Worm (Caenorhabditis elegans): ENCODE results near the gene srv-12.

Gene srv-12

DNA sequence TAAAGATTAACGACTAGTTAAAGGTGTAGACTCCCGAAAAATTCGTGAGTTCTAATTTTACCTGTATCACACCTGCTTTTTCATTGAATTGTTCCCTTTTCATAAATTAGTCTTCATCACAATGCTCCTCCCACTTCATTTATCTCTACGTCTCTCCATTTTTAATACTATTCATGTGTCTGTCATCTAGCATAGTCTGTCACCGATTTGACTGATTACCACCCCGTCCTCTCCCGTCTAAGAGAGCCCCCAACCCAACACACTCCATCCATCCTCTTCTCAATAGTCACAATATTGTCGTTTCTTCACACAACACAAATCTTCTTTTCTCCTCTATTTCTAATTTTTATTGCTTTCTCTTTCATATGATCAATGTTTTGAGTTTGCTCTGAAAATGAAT is 11.7 kb upstream of the srv-12 start:
- no peak for TF ChIP-seq K11D2.4 (GFP tag; IDR thresholded peaks at IDR 0.05)
- TF ChIP-seq atf-7 (tag; optimal IDR thresholded peaks at IDR 0.05), result no peak
- no peak for TF ChIP-seq nfyb-1 (GFP tag; IDR thresholded peaks at IDR 0.05)

DNA sequence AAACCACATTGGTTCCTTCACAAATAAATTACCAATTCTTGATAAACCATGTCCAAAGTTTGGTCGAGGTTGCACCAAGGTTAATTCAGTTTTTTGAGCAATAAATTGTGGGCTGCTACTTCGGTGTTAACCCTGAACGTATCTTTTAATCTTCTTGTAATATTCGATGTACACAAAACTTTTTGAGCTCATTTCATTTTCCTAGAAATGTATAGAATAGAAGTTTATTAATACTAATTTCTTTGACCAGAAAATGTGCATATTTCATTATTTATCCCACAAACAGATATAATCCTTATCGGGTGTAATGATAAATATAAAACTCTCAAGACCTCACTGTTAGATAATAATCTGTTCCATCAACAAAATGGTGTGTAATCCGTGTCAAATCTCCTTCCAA is 10.5 kb upstream of the srv-12 start:
- no peak for TF ChIP-seq cebp-2 (GFP tag; IDR thresholded peaks at IDR 0.05)
- no peak for TF ChIP-seq zfh-2 (GFP tag; conservative IDR thresholded peaks at IDR 0.05)
- no peak for TF ChIP-seq C17E4.6 (GFP tag; IDR thresholded peaks at IDR 0.05)
- no peak for TF ChIP-seq lin-26 (GFP tag; IDR thresholded peaks at IDR 0.05)
- no peak for TF ChIP-seq nhr-27 (tag; optimal IDR thresholded peaks at IDR 0.05)
- no peak for TF ChIP-seq ceh-40 (GFP tag; IDR thresholded peaks at IDR 0.05)
- TF ChIP-seq snpc-4 (GFP tag; optimal IDR thresholded peaks at IDR 0.05), result no peak
- TF ChIP-seq snpc-4 (tag; optimal IDR thresholded peaks at IDR 0.05), result no peak
- TF ChIP-seq snpc-1.1 (tag; optimal IDR thresholded peaks at IDR 0.05; ENCODE audit: insufficient read depth), result no peak
- no peak for TF ChIP-seq ets-4 (GFP tag; optimal IDR thresholded peaks at IDR 0.05)
- no peak for TF ChIP-seq efl-1 (GFP tag; optimal IDR thresholded peaks at IDR 0.05)
- TF ChIP-seq D2030.7 (GFP tag; IDR thresholded peaks at IDR 0.05), result no peak
- no peak for TF ChIP-seq Y67H2A.10 (GFP tag; conservative IDR thresholded peaks at IDR 0.05)
- no peak for TF ChIP-seq F22D6.2 (tag; optimal IDR thresholded peaks at IDR 0.05)
- no peak for TF ChIP-seq nfyb-1 (GFP tag; IDR thresholded peaks at IDR 0.05)
- no peak for TF ChIP-seq Y95B8A.8 (GFP tag; IDR thresholded peaks at IDR 0.05)
- no peak for TF ChIP-seq snpc-1.3 (tag; optimal IDR thresholded peaks at IDR 0.05; ENCODE audit: insufficient read depth)
- no peak for TF ChIP-seq ceh-100 (GFP tag; IDR thresholded peaks at IDR 0.05)
- no peak for TF ChIP-seq xnd-1 (tag; optimal IDR thresholded peaks at IDR 0.05)
- TF ChIP-seq Y56A3A.18 (GFP tag; IDR thresholded peaks at IDR 0.05), result no peak

DNA sequence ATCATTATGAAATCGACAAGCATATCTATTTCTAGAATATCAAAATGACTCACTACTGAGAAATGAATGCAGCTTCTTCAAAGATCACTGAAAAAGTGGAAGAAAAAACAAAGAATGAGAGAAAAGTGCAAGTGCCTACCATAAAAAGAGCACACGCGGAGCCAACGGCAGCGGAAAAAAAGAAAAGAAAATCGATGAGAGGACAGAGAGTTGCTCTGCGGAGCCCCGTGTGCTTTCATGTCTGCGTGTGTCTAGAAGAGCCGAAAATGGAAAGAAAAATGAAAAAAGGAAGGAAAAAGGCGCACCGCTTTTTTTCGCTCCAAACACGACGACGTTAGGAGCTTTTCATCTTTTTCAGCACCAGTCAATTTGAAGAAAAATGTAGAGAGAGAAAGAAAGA is 9.3 kb upstream of the srv-12 start, which contains the start of gene ipla-7:
Gene ipla-7 (minus strand): TSS at position 122 of the 400 bp plus-strand sequence.
- TF ChIP-seq ztf-6 (GFP tag; IDR thresholded peaks at IDR 0.05) (no peak), nhr-80 (tag; optimal IDR thresholded peaks at IDR 0.05) (peak; percentile 16)

DNA sequence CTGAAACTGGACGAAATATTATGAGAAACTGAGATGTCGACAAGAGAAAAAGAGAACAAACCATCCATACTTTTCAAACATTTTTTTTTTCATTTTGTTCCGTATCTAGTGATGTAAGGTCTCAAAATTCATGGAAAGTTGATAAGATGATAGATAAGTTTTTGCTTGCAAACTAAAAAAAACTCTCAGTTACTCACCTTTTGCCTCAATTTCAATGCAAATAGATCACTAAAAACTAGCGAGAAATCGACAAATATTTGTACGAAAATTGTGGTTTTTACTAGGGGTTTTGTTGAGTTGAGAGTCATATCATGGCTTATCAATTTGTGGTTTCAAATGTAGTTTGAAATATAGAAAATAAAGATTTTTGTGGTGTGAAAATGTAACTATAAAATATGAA is 7.3 kb upstream of the srv-12 start:
- peak; percentile 31 for TF ChIP-seq nhr-80 (tag; optimal IDR thresholded peaks at IDR 0.05)
- TF ChIP-seq zim-3 (tag; optimal IDR thresholded peaks at IDR 0.05), result no peak

DNA sequence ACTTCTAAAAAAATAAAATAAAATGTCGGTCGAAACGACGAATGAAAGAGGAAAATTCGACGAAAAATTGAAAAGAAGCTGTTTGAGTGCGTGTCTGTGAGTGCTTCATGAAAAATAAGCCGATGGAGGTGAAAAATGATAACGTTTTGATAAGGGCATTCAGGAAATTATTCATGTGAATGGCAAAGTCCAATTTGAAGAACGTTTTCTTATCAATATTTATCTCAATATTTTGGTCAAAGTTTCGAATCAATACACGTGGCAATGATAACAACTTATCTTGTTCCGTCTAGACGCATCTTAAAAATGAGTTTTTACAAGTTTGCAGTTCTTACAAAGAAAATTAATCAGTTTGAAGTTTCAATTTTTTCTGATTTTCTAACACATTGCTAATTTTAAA is 5.7 kb upstream of the srv-12 start:
- TF ChIP-seq ets-4 (GFP tag; optimal IDR thresholded peaks at IDR 0.05) (peak; percentile 40), nhr-80 (tag; optimal IDR thresholded peaks at IDR 0.05) (peak; percentile 73), Y95B8A.8 (GFP tag; IDR thresholded peaks at IDR 0.05) (no peak), let-607 (tag; optimal IDR thresholded peaks at IDR 0.05) (peak in 1 of 2 experiments; percentile 53), ztf-22 (GFP tag; optimal IDR thresholded peaks at IDR 0.05) (peak; percentile 17), atf-7 (tag; optimal IDR thresholded peaks at IDR 0.05) (peak; percentile 4)

DNA sequence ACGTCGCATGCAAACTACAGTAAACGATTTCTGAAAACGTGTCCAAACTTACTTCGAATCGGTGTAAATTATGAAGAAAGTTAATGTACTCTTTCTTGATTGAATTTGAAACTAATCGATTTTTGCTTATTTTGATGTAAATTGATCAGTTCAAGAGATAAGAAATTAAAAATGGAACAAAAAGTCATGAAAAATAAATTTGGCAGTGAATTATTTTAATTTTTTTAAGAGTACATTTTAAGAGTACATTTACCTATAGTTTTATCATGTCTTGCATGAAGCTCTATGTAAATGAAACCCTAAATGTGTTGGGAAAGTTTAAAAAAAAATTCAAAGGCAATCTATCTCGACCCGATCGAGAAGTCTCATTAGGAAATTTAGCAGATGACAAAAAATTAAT is 2.7 kb upstream of the srv-12 start, which contains the start of gene T04B2.7:
Gene T04B2.7 (minus strand): TSS at position 101 of the 400 bp plus-strand sequence.
- TF ChIP-seq lag-1 (GFP tag; IDR thresholded peaks at IDR 0.05), result no peak

DNA sequence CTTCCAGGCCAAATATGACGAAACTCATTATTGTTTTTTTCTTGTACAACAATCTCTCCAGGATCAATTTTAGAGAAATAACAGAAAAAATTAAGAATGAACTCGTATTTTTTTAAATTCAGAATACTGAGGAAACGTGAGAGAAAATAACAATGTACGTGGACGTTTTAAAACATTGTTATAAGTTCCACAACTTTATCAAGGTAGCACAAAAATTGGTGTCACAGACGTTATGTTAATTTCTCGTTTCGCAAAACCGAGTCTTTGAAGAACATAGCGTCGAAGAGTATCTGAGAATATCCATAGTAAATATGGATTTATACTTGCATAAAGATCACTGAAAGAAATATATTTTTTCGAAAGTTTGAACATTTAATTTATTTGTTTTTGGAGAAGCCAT is 2.4 kb downstream of the srv-12 start, which contains the start of gene T04B2.8:
Gene T04B2.8 (minus strand): TSS at position 101 of the 400 bp plus-strand sequence.
- no peak for TF ChIP-seq pha-4 (tag; optimal IDR thresholded peaks at IDR 0.05)
- no peak for TF ChIP-seq efl-1 (GFP tag; optimal IDR thresholded peaks at IDR 0.05)
- TF ChIP-seq hlh-12 (tag; optimal IDR thresholded peaks at IDR 0.05), result no peak
- no peak for TF ChIP-seq dox-1 (GFP tag; IDR thresholded peaks at IDR 0.05)
- TF ChIP-seq hmg-20 (GFP tag; IDR thresholded peaks at IDR 0.05), result no peak
- TF ChIP-seq zim-3 (tag; optimal IDR thresholded peaks at IDR 0.05), result no peak
- no peak for TF ChIP-seq snpc-4 (GFP tag; optimal IDR thresholded peaks at IDR 0.05)
- TF ChIP-seq snpc-4 (tag; optimal IDR thresholded peaks at IDR 0.05), result no peak
- no peak for TF ChIP-seq tbx-9 (tag; optimal IDR thresholded peaks at IDR 0.05; ENCODE audit: borderline replicate concordance)
- no peak for TF ChIP-seq T26A5.8 (tag; optimal IDR thresholded peaks at IDR 0.05)
- TF ChIP-seq B0035.1 (tag; optimal IDR thresholded peaks at IDR 0.05), result no peak
- no peak for TF ChIP-seq C06A6.2 (GFP tag; conservative IDR thresholded peaks at IDR 0.05)
- no peak for TF ChIP-seq sdz-38 (tag; optimal IDR thresholded peaks at IDR 0.05)
- no peak for TF ChIP-seq ama-1 (optimal IDR thresholded peaks at IDR 0.05)
- TF ChIP-seq ama-1 (GFP tag; optimal IDR thresholded peaks at IDR 0.05), result no peak
- no peak for TF ChIP-seq zfh-2 (GFP tag; conservative IDR thresholded peaks at IDR 0.05)

Data from whole organism, young adult.